Worm (Caenorhabditis elegans) whole organism, mixed stage, embryonic: Measurements from ENCODE around the gene M163.1.

ENCODE experiments used
- ces-1 ChIP-seq: fragments of 150-350 bp; optimal IDR thresholded peaks from 2 replicates; lab custom pipeline; 2014; ENCODE audit warnings: missing biosample characterization, missing genetic modification reagents, missing genetic modification characterization
- lin-13 ChIP-seq: fragments of 150-350 bp; optimal IDR thresholded peaks from 2 replicates; lab custom pipeline; 2014; ENCODE audit warnings: missing biosample characterization, missing genetic modification characterization
- lsy-2 ChIP-seq: fragments of 150-350 bp; optimal IDR thresholded peaks from 2 replicates; lab custom pipeline; 2014; ENCODE audit warnings: missing biosample characterization, missing genetic modification characterization
- mep-1 ChIP-seq: fragments of 150-350 bp; optimal IDR thresholded peaks from 2 replicates; lab custom pipeline; 2017; ENCODE audit warnings: missing biosample characterization, missing genetic modification reagents, missing genetic modification characterization, inconsistent platforms
- nhr-28 ChIP-seq: fragments of 150-350 bp; optimal IDR thresholded peaks from 2 replicates; lab custom pipeline; 2014; ENCODE audit warnings: missing biosample characterization, missing genetic modification characterization
- pha-4 ChIP-seq: fragments of 150-350 bp; optimal IDR thresholded peaks from 2 replicates; lab custom pipeline; 2018; ENCODE audit warnings: missing biosample characterization, missing genetic modification reagents, missing genetic modification characterization
- sem-2 ChIP-seq: fragments of 200-800 bp; sonication (Bioruptor generic); optimal IDR thresholded peaks from 2 replicates; lab custom pipeline; 2018; ENCODE audit warnings: mild to moderate bottlenecking, missing genetic modification characterization, missing compliant biosample characterization
- snpc-4 ChIP-seq: fragments of 150-350 bp; optimal IDR thresholded peaks from 2 replicates; lab custom pipeline; 2014; ENCODE audit warnings: missing biosample characterization, missing genetic modification characterization
- unc-120 ChIP-seq: sonication (generic microtip); optimal IDR thresholded peaks from 2 replicates; lab custom pipeline; 2017; ENCODE audit warnings: missing genetic modification characterization, missing compliant biosample characterization; ENCODE audit not compliant: poor library complexity, severe bottlenecking
- ztf-11 ChIP-seq: fragments of 150-350 bp; optimal IDR thresholded peaks from 2 replicates; lab custom pipeline; 2014; ENCODE audit warnings: missing biosample characterization, missing genetic modification characterization

DNA sequence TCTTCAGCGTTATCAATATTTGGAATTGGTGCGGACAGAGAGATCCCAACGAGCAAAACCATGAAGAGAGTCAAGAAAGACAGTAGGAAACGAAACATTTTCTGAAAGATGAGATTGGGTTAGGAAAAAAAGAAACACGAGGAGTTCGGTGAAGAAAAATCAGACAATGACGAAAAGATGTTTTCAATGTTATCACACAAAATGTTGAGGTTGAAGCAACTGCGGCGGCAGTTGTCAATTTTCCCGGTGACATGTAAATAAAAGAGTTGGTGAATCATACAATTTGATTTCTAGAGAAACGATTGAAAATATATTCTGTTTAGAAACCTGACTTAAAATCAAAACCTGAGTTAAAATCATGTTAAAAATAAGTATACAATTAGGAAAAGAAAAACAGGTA, 49.9 kb downstream of the M163.1 start, which contains the start of gene F23D12.7:
- TF ChIP-seq snpc-4 (no peak), mep-1 (no peak), sem-2 (GFP tag; lab: Kevin White, UChicago) (no peak), lsy-2 (tag; lab: Kevin White, UChicago) (no peak), nhr-28 (tag; lab: Kevin White, UChicago) (no peak), lin-13 (tag; lab: Kevin White, UChicago) (no peak), unc-120 (tag; lab: Kevin White, UChicago) (no peak), pha-4 (no peak), ztf-11 (no peak), ces-1 (no peak)
